Worm (Caenorhabditis elegans): ENCODE data around the gene rps-0.
A peak's percentile ranks its signal among the peaks of the same experiment; 100 is the strongest.

rps-0 gene

ce11 chrIII:4762846-4763245, 9.0 kb upstream of the rps-0 start:
- TF ChIP-seq snpc-4 (tag; optimal IDR thresholded peaks at IDR 0.05) (no peak), nhr-237 (tag; optimal IDR thresholded peaks at IDR 0.05) (no peak), skn-1 (tag; optimal IDR thresholded peaks at IDR 0.05) (no peak), ceh-28 (tag; optimal IDR thresholded peaks at IDR 0.05) (no peak), lsy-12 (tag; optimal IDR thresholded peaks at IDR 0.05) (no peak), nhr-12 (tag; optimal IDR thresholded peaks at IDR 0.05) (no peak), ZK546.5 (tag; optimal IDR thresholded peaks at IDR 0.05) (no peak), ama-1 (optimal IDR thresholded peaks at IDR 0.05) (no peak), nhr-28 (tag; optimal IDR thresholded peaks at IDR 0.05) (no peak), unc-39 (tag; optimal IDR thresholded peaks at IDR 0.05) (no peak)

ce11 chrIII:4756983-4757382, 3.1 kb upstream of the rps-0 start, which contains the start of gene fbxl-2:
Gene fbxl-2, plus strand, starts transcription at chrIII:4757260.
- peak; percentile 65 for TF ChIP-seq ceh-82 (tag; optimal IDR thresholded peaks at IDR 0.05)
- peak; percentile 10 for TF ChIP-seq ZK546.5 (tag; optimal IDR thresholded peaks at IDR 0.05)
- no peak for TF ChIP-seq ceh-16 (tag; optimal IDR thresholded peaks at IDR 0.05)
- no peak for TF ChIP-seq aly-2 (tag; optimal IDR thresholded peaks at IDR 0.05)
- peak; percentile 60 for TF ChIP-seq skn-1 (tag; optimal IDR thresholded peaks at IDR 0.05)
- peak; percentile 65 for TF ChIP-seq elt-1 (tag; optimal IDR thresholded peaks at IDR 0.05)
- TF ChIP-seq nhr-67 (tag; optimal IDR thresholded peaks at IDR 0.05), result no peak
- TF ChIP-seq pqm-1 (tag; optimal IDR thresholded peaks at IDR 0.05), result peak; percentile 47
- TF ChIP-seq zag-1 (tag; optimal IDR thresholded peaks at IDR 0.05), result no peak
- peak in 2 of 3 experiments; percentile 60 to 70 for TF ChIP-seq elt-3 (tag; optimal IDR thresholded peaks at IDR 0.05)
- TF ChIP-seq nhr-23 (tag; optimal IDR thresholded peaks at IDR 0.05), result peak; percentile 96
- TF ChIP-seq pha-4 (tag; optimal IDR thresholded peaks at IDR 0.05), result peak; percentile 98
- no peak for TF ChIP-seq nhr-237 (tag; optimal IDR thresholded peaks at IDR 0.05)
- TF ChIP-seq hmg-11 (tag; optimal IDR thresholded peaks at IDR 0.05), result peak; percentile 83
- TF ChIP-seq R02D3.7 (tag; optimal IDR thresholded peaks at IDR 0.05), result peak; percentile 97
- TF ChIP-seq ama-1 (optimal IDR thresholded peaks at IDR 0.05), result peak; percentile 68
- TF ChIP-seq lsy-12 (tag; optimal IDR thresholded peaks at IDR 0.05), result peak; percentile 94
- TF ChIP-seq elt-2 (tag; optimal IDR thresholded peaks at IDR 0.05), result peak; percentile 76
- TF ChIP-seq fos-1 (tag; optimal IDR thresholded peaks at IDR 0.05), result peak; percentile 67
- TF ChIP-seq fkh-2 (tag; optimal IDR thresholded peaks at IDR 0.05), result no peak
- peak; percentile 84 for TF ChIP-seq nhr-77 (tag; optimal IDR thresholded peaks at IDR 0.05)
- TF ChIP-seq nhr-28 (tag; optimal IDR thresholded peaks at IDR 0.05), result no peak
- no peak for TF ChIP-seq mdl-1 (tag; optimal IDR thresholded peaks at IDR 0.05)
- TF ChIP-seq daf-12 (tag; optimal IDR thresholded peaks at IDR 0.05), result no peak
- peak; percentile 99 for TF ChIP-seq nhr-25 (tag; optimal IDR thresholded peaks at IDR 0.05)
- no peak for TF ChIP-seq unc-39 (tag; optimal IDR thresholded peaks at IDR 0.05)
- no peak for TF ChIP-seq egl-27 (tag; optimal IDR thresholded peaks at IDR 0.05)
- peak; percentile 13 for TF ChIP-seq nhr-76 (tag; optimal IDR thresholded peaks at IDR 0.05)
- TF ChIP-seq mml-1 (tag; optimal IDR thresholded peaks at IDR 0.05), result no peak
- peak; percentile 98 for TF ChIP-seq lin-15B (tag; optimal IDR thresholded peaks at IDR 0.05)
- TF ChIP-seq ceh-9 (tag; optimal IDR thresholded peaks at IDR 0.05), result no peak
- peak; percentile 5 for TF ChIP-seq unc-62 (GFP tag; optimal IDR thresholded peaks at IDR 0.05)
- TF ChIP-seq nhr-11 (tag; optimal IDR thresholded peaks at IDR 0.05), result peak; percentile 71
- peak; percentile 89 for TF ChIP-seq jun-1 (tag; optimal IDR thresholded peaks at IDR 0.05)
- no peak for TF ChIP-seq ztf-11 (tag; optimal IDR thresholded peaks at IDR 0.05)
- peak; percentile 91 for TF ChIP-seq snpc-4 (tag; optimal IDR thresholded peaks at IDR 0.05)
- peak; percentile 96 for TF ChIP-seq nhr-43 (tag; optimal IDR thresholded peaks at IDR 0.05; ENCODE audit: poor library complexity, severe bottlenecking)
- no peak for TF ChIP-seq eor-1 (tag; optimal IDR thresholded peaks at IDR 0.05)
- TF ChIP-seq tbx-2 (tag; optimal IDR thresholded peaks at IDR 0.05), result peak; percentile 91
- TF ChIP-seq ceh-28 (tag; optimal IDR thresholded peaks at IDR 0.05), result peak; percentile 88
- TF ChIP-seq egl-5 (tag; optimal IDR thresholded peaks at IDR 0.05), result peak; percentile 96
- peak; percentile 47 for TF ChIP-seq fkh-10 (GFP tag; optimal IDR thresholded peaks at IDR 0.05)
- no peak for TF ChIP-seq nhr-12 (tag; optimal IDR thresholded peaks at IDR 0.05)
- TF ChIP-seq ztf-4 (tag; optimal IDR thresholded peaks at IDR 0.05), result peak; percentile 81
- peak; percentile 99 for TF ChIP-seq lin-39 (tag; optimal IDR thresholded peaks at IDR 0.05)
- TF ChIP-seq sea-2 (GFP tag; optimal IDR thresholded peaks at IDR 0.05), result no peak
- TF ChIP-seq nfya-1 (tag; optimal IDR thresholded peaks at IDR 0.05; ENCODE audit: insufficient read depth), result peak; percentile 97
